Fruit fly (Drosophila melanogaster): ENCODE measurements around the gene Cpr30F.

Gene Cpr30F

dm6 chr2L:9886086-9886485, 46.9 kb downstream of the Cpr30F start, which contains the start of gene nAChRalpha6:
Gene nAChRalpha6 (minus strand): TSS chr2L:9886250.
- TF ChIP-seq Smox (GFP tag; optimal IDR thresholded peaks at IDR 0.05) (no peak), Lpt (GFP tag; optimal IDR thresholded peaks at IDR 0.05) (no peak), CG11902 (GFP tag; optimal IDR thresholded peaks at IDR 0.05) (no peak), fd59A (GFP tag; optimal IDR thresholded peaks at IDR 0.05) (no peak), Sox102F (GFP tag; optimal IDR thresholded peaks at IDR 0.05) (no peak), dac (GFP tag; optimal IDR thresholded peaks at IDR 0.05) (no peak), CG4318 (GFP tag; optimal IDR thresholded peaks at IDR 0.05) (no peak), Sox15 (GFP tag; optimal IDR thresholded peaks at IDR 0.05) (no peak), CG6276 (GFP tag; optimal IDR thresholded peaks at IDR 0.05) (no peak), CG6163 (GFP tag; IDR thresholded peaks at IDR 0.05) (no peak), acj6 (GFP tag; optimal IDR thresholded peaks at IDR 0.05) (no peak), CG11294 (GFP tag; IDR thresholded peaks at IDR 0.05) (no peak), salr (GFP tag; optimal IDR thresholded peaks at IDR 0.05) (no peak), CG7368 (GFP tag; optimal IDR thresholded peaks at IDR 0.05) (no peak)

DNA sequence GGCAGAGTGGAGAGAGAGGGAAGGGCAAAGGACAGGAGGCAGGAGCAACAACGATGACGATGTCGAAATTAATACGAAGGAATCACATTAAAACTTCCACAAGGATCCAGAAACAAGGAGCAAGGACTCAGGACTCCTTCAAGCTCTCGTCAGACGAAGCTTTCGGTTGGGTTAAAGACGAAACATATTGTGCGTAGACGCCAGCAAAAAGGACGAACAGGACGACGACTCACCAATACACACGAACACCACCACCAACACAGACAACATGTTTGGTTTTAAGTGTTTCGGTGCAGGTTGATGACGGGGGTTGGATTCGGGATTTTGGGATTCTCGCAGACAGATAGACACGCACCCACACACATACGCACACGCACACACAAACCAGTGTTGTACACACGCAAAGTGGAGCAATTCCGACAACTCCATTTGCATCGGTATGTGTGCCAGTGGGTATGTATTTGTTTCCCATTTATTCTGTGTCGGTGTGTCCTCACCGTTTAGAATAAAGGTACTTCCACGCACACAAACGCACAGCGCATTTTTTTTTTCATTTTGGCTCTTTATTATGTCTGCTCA, 50.5 kb downstream of the Cpr30F start:
- TF ChIP-seq Hr4 (GFP tag; optimal IDR thresholded peaks at IDR 0.05), result no peak
- no peak for TF ChIP-seq eg (GFP tag; IDR thresholded peaks at IDR 0.05)
- no peak for TF ChIP-seq CG11762 (GFP tag; optimal IDR thresholded peaks at IDR 0.05; ENCODE audit: insufficient read depth)
- TF ChIP-seq spab (GFP tag; optimal IDR thresholded peaks at IDR 0.05), result no peak
- no peak for TF ChIP-seq fkh (GFP tag; optimal IDR thresholded peaks at IDR 0.05)
- TF ChIP-seq CG6792 (GFP tag; optimal IDR thresholded peaks at IDR 0.05), result no peak
- TF ChIP-seq Eip78C (GFP tag), result no peak
- no peak for TF ChIP-seq ss (GFP tag; optimal IDR thresholded peaks at IDR 0.05)
- TF ChIP-seq CG34406 (GFP tag; optimal IDR thresholded peaks at IDR 0.05), result no peak
- TF ChIP-seq dac (GFP tag; optimal IDR thresholded peaks at IDR 0.05), result no peak
- TF ChIP-seq CG8319 (GFP tag; optimal IDR thresholded peaks at IDR 0.05), result no peak
- no peak for TF ChIP-seq OdsH (GFP tag; optimal IDR thresholded peaks at IDR 0.05)
- TF ChIP-seq CG6276 (GFP tag; optimal IDR thresholded peaks at IDR 0.05), result no peak
- TF ChIP-seq Sox102F (GFP tag; optimal IDR thresholded peaks at IDR 0.05), result no peak
- TF ChIP-seq Sox14 (GFP tag; optimal IDR thresholded peaks at IDR 0.05), result no peak

All from whole organism, prepupa.